Fruit fly (Drosophila melanogaster) whole organism, adult: ENCODE results near the gene CG46459.

Source experiments
- CG11617 ChIP-seq: fragments of 200-800 bp; sonication (Bioruptor generic); optimal IDR thresholded peaks from 2 replicates; lab custom pipeline; 2017; ENCODE audit warnings: mild to moderate bottlenecking, missing biosample characterization, missing genetic modification reagents, missing genetic modification characterization
- CG12768 ChIP-seq: fragments of 200-800 bp; sonication (Bioruptor generic); optimal IDR thresholded peaks from 2 replicates; lab custom pipeline; 2017; ENCODE audit warnings: missing biosample characterization, missing genetic modification characterization, mild to moderate bottlenecking, moderate library complexity, missing genetic modification reagents
- CG14711 ChIP-seq: fragments of 200-800 bp; sonication (Bioruptor generic); optimal IDR thresholded peaks from 2 replicates; lab custom pipeline; 2018; ENCODE audit warnings: missing biosample characterization, mild to moderate bottlenecking, missing genetic modification characterization, moderate library complexity
- CG1620 ChIP-seq: fragments of 200-800 bp; sonication (Bioruptor generic); optimal IDR thresholded peaks from 2 replicates; lab custom pipeline; 2016; ENCODE audit warnings: missing biosample characterization, missing genetic modification characterization
- CG33017 ChIP-seq: fragments of 200-800 bp; sonication (Bioruptor generic); optimal IDR thresholded peaks from 2 replicates; lab custom pipeline; 2018; ENCODE audit warnings: missing biosample characterization, mild to moderate bottlenecking, missing genetic modification characterization, moderate library complexity
- CG5204 ChIP-seq: fragments of 200-800 bp; sonication (Bioruptor generic); optimal IDR thresholded peaks from 2 replicates; lab custom pipeline; 2016; ENCODE audit warnings: missing biosample characterization, missing genetic modification characterization
- CG7045 ChIP-seq: fragments of 200-800 bp; sonication (Bioruptor generic); optimal IDR thresholded peaks from 2 replicates; lab custom pipeline; 2017; ENCODE audit warnings: missing biosample characterization, mild to moderate bottlenecking, missing genetic modification characterization
- CG7101 ChIP-seq: fragments of 200-800 bp; sonication (Bioruptor generic); optimal IDR thresholded peaks from 2 replicates; lab custom pipeline; 2018; ENCODE audit warnings: missing biosample characterization, mild to moderate bottlenecking, missing genetic modification characterization, moderate library complexity
- Clk ChIP-seq: fragments of 200-800 bp; sonication (Bioruptor generic); optimal IDR thresholded peaks from 2 replicates; lab custom pipeline; 2017; ENCODE audit warnings: missing biosample characterization, missing genetic modification characterization
- Crg-1 ChIP-seq: fragments of 200-800 bp; sonication (Bioruptor generic); optimal IDR thresholded peaks from 2 replicates; lab custom pipeline; 2016; ENCODE audit warnings: missing biosample characterization, missing genetic modification characterization
- Hr96 ChIP-seq: fragments of 200-800 bp; sonication (Bioruptor generic); optimal IDR thresholded peaks from 2 replicates; lab custom pipeline; 2016; ENCODE audit warnings: missing biosample characterization, missing genetic modification characterization
- Mnt ChIP-seq: fragments of 200-800 bp; sonication (Bioruptor generic); optimal IDR thresholded peaks from 2 replicates; lab custom pipeline; 2016; ENCODE audit warnings: missing biosample characterization, mild to moderate bottlenecking, missing genetic modification characterization
- bab1 ChIP-seq: fragments of 200-800 bp; sonication (Bioruptor generic); optimal IDR thresholded peaks from 3 replicates; lab custom pipeline; 2019; ENCODE audit warnings: missing biosample characterization, mild to moderate bottlenecking, missing genetic modification characterization, moderate library complexity
- cic ChIP-seq: fragments of 200-800 bp; sonication (Bioruptor generic); optimal IDR thresholded peaks from 2 replicates; lab custom pipeline; 2017; ENCODE audit warnings: missing biosample characterization, mild to moderate bottlenecking, missing genetic modification characterization, moderate library complexity
- cnc ChIP-seq, 2 experiments: fragments of >200 bp; optimal IDR thresholded peaks; 2 replicates each; lab custom pipeline; 2017
- kay ChIP-seq: fragments of 200-800 bp; sonication (Bioruptor generic); peaks from one replicate; lab custom pipeline; 2016; ENCODE audit warnings: missing biosample characterization, missing genetic modification characterization, borderline replicate concordance
- ovo ChIP-seq: fragments of 200-800 bp; sonication (Bioruptor generic); optimal IDR thresholded peaks from 2 replicates; lab custom pipeline; 2016; ENCODE audit warnings: missing biosample characterization, missing genetic modification characterization
- pad ChIP-seq: fragments of 200-800 bp; sonication (Bioruptor generic); optimal IDR thresholded peaks from 3 replicates; lab custom pipeline; 2017; ENCODE audit warnings: missing biosample characterization, missing genetic modification characterization, mild to moderate bottlenecking, moderate library complexity, missing genetic modification reagents
- toe ChIP-seq: fragments of 200-800 bp; sonication (Bioruptor generic); optimal IDR thresholded peaks from 2 replicates; lab custom pipeline; 2016; ENCODE audit warnings: missing biosample characterization, missing genetic modification characterization

CG46459 gene

dm6 chr3R:10714498-10714897 lies 18.1 kb downstream of the CG46459 start, which contains the start of gene CG4073:
Gene CG4073 (plus strand): TSS chr3R:10714798.
- TF ChIP-seq CG33017 (tag; lab: Kevin White, UChicago) (no peak), cic (no peak), CG7045 (GFP tag; lab: Kevin White, UChicago) (no peak), Clk (GFP tag; lab: Kevin White, UChicago) (no peak), Hr96 (GFP tag; lab: Kevin White, UChicago) (no peak), CG11617 (GFP tag; lab: Kevin White, UChicago) (no peak), CG12768 (no peak), Crg-1 (GFP tag; lab: Kevin White, UChicago) (no peak), kay (GFP tag; lab: Kevin White, UChicago) (no peak), ovo (GFP tag; lab: Kevin White, UChicago) (no peak), CG7101 (no peak)

DNA sequence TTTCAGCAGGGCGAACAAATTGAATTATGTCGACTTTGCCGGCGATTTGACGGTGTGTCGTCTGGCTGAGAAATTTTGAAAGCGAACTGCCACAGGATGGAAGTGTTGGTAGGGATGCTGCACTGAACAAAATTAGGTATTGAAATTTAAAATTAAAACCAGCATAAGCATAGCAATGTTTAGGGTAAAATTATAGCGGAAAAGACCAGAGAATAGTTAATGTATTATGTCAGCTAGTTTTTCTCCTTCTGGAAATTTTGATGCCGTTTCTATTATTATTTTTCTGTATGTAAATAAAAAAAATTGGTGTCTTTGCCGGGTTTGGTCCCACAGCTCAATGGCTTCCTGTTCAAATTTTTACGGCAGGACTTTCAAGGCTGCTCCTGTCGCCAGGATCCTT lies 30.3 kb downstream of the CG46459 start:
- TF ChIP-seq CG5204 (GFP tag; lab: Kevin White, UChicago): no peak
- TF ChIP-seq Hr96 (GFP tag; lab: Kevin White, UChicago): no peak
- no peak for TF ChIP-seq bab1 (GFP tag; lab: Kevin White, UChicago)
- no peak for TF ChIP-seq Mnt (GFP tag; lab: Kevin White, UChicago)
- no peak for TF ChIP-seq CG7101
- no peak for TF ChIP-seq ovo (GFP tag; lab: Kevin White, UChicago)
- TF ChIP-seq Clk (GFP tag; lab: Kevin White, UChicago): no peak
- TF ChIP-seq toe: no peak
- TF ChIP-seq Crg-1 (GFP tag; lab: Kevin White, UChicago): no peak
- no peak for TF ChIP-seq CG14711 (tag; lab: Kevin White, UChicago)
- no peak for TF ChIP-seq pad (GFP tag; lab: Kevin White, UChicago)
- no peak for TF ChIP-seq cnc (optimal IDR thresholded peaks at IDR 0.05; lab: Kevin White, UChicago)
- no peak for TF ChIP-seq CG11617 (GFP tag; lab: Kevin White, UChicago)
- no peak for TF ChIP-seq cic
- no peak for TF ChIP-seq CG33017 (tag; lab: Kevin White, UChicago)
- TF ChIP-seq CG1620 (GFP tag; lab: Kevin White, UChicago): no peak
- no peak for TF ChIP-seq kay (GFP tag; lab: Kevin White, UChicago)
- TF ChIP-seq CG7045 (GFP tag; lab: Kevin White, UChicago): no peak

DNA sequence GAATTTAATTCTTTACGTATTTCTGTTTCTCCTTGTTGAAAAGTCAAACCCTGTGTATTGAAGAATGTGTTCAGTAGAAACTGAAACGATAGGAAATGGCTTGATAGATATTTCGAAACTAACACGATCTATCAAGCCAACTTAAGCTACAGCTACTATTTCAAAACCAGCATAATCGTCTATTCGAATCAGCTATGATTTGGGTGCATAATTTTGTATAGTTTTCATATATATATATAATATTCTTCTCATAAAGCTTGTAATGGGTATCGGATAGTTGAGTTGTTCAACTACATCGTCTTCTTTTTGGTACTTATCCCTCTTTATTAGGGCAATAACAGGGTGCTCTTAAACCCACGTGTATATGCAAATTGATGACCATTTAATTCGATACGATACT lies 39.4 kb downstream of the CG46459 start, which contains the start of gene tomboy20:
Gene tomboy20 (minus strand): TSS at position 101 of the 400 bp plus-strand sequence.
- TF ChIP-seq Crg-1 (GFP tag; lab: Kevin White, UChicago) (no peak), ovo (GFP tag; lab: Kevin White, UChicago) (no peak), CG7101 (no peak), bab1 (GFP tag; lab: Kevin White, UChicago) (no peak), CG12768 (no peak), CG11617 (GFP tag; lab: Kevin White, UChicago) (no peak), cnc (optimal IDR thresholded peaks at IDR 0.05; lab: Kevin White, UChicago) (no peak), pad (GFP tag; lab: Kevin White, UChicago) (no peak), toe (no peak), Clk (GFP tag; lab: Kevin White, UChicago) (no peak), Hr96 (GFP tag; lab: Kevin White, UChicago) (no peak), Mnt (GFP tag; lab: Kevin White, UChicago) (no peak), CG33017 (tag; lab: Kevin White, UChicago) (no peak), cic (no peak), CG5204 (GFP tag; lab: Kevin White, UChicago) (no peak)

DNA sequence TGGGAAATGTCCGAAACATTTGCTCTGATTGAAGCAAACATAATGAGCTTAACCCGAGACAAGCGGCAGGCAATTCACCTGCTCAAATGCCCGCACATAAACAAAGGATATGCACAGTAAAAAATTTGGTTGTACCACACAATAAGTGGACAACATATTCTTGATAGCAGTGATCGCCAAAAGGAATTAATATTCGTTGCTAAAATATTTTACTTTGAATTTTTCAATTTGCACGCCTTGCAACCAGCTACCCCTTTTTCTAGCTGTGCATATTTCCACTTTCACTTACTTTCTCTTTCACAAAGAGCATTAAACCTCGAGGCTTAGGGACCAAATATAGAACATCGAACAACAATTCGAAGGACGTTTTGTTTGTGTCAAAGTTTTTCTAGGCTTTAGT lies 51.2 kb downstream of the CG46459 start:
- TF ChIP-seq toe: no peak
- TF ChIP-seq bab1 (GFP tag; lab: Kevin White, UChicago): no peak
- TF ChIP-seq CG11617 (GFP tag; lab: Kevin White, UChicago): no peak
- TF ChIP-seq CG7101: no peak
- no peak for TF ChIP-seq CG1620 (GFP tag; lab: Kevin White, UChicago)
- TF ChIP-seq cnc (optimal IDR thresholded peaks at IDR 0.05; lab: Kevin White, UChicago): no peak
- no peak for TF ChIP-seq cic
- TF ChIP-seq CG33017 (tag; lab: Kevin White, UChicago): no peak
- no peak for TF ChIP-seq Hr96 (GFP tag; lab: Kevin White, UChicago)
- no peak for TF ChIP-seq ovo (GFP tag; lab: Kevin White, UChicago)
